Fruit fly (Drosophila melanogaster): ENCODE results near the gene CG12011.

Gene CG12011

dm6 chr3L:1741655-1742551 is 47.5 kb downstream of the CG12011 start (continued):
- TF ChIP-seq ssp (GFP tag; IDR thresholded peaks at IDR 0.05) (no peak), Aef1 (GFP tag; IDR thresholded peaks at IDR 0.05) (no peak), CG14965 (GFP tag; optimal IDR thresholded peaks at IDR 0.05; ENCODE audit: borderline replicate concordance) (no peak), CG14441 (GFP tag; IDR thresholded peaks at IDR 0.05) (peak; percentile 45), odd (GFP tag; optimal IDR thresholded peaks at IDR 0.05) (no peak), gro (GFP tag; optimal IDR thresholded peaks at IDR 0.05) (peak; percentile 18), Med (GFP tag) (peak; percentile 85), CG3838 (GFP tag; optimal IDR thresholded peaks at IDR 0.05) (no peak), grn (GFP tag; optimal IDR thresholded peaks at IDR 0.05) (peak; percentile 73), Bgb (GFP tag; IDR thresholded peaks at IDR 0.05; ENCODE audit: partially characterized antibody) (peak; percentile 39; the same call in 1 of the 2 replicates), CG31224 (GFP tag; IDR thresholded peaks at IDR 0.05) (no peak), cg (GFP tag; optimal IDR thresholded peaks at IDR 0.05) (no peak), run (tag; optimal IDR thresholded peaks at IDR 0.05) (peak; percentile 45), CG4820 (GFP tag; optimal IDR thresholded peaks at IDR 0.05) (no peak), GATAe (GFP tag; conservative IDR thresholded peaks at IDR 0.05) (peak; percentile 72), CG15514 (GFP tag; optimal IDR thresholded peaks at IDR 0.05) (peak; percentile 12), CG7556 (GFP tag; optimal IDR thresholded peaks at IDR 0.05) (no peak), BtbVII (GFP tag; optimal IDR thresholded peaks at IDR 0.05) (peak; percentile 9), Eip74EF (GFP tag; optimal IDR thresholded peaks at IDR 0.05) (no peak), abd-A (tag; optimal IDR thresholded peaks at IDR 0.05) (peak; percentile 11), CrebB (tag; optimal IDR thresholded peaks at IDR 0.05) (peak; percentile 1), otp (GFP tag; IDR thresholded peaks at IDR 0.05) (peak; percentile 20; the same call in 1 of the 3 replicates), Dp (GFP tag; optimal IDR thresholded peaks at IDR 0.05) (peak; percentile 14), sna (GFP tag; IDR thresholded peaks at IDR 0.05; ENCODE audit: partially characterized antibody) (0 out of 2 replicates have a peak, but pooled peaks have one; percentile 22), Hsf (GFP tag; optimal IDR thresholded peaks at IDR 0.05) (no peak), Ets65A (GFP tag) (peak; percentile 79), pfk (GFP tag; optimal IDR thresholded peaks at IDR 0.05) (peak; percentile 25), CG8765 (GFP tag; IDR thresholded peaks at IDR 0.05) (no peak), row (GFP tag; IDR thresholded peaks at IDR 0.05) (peak; percentile 59), CG6654 (GFP tag; optimal IDR thresholded peaks at IDR 0.05) (no peak), Chrac-16 (GFP tag; optimal IDR thresholded peaks at IDR 0.05) (no peak), CG17568 (GFP tag; optimal IDR thresholded peaks at IDR 0.05) (peak; percentile 58), NFAT (GFP tag; IDR thresholded peaks at IDR 0.05) (peak; percentile 49; the same call in 1 of the 2 replicates), CG2889 (GFP tag; IDR thresholded peaks at IDR 0.05) (no peak), sima (GFP tag; optimal IDR thresholded peaks at IDR 0.05) (no peak), maf-S (GFP tag; optimal IDR thresholded peaks at IDR 0.05) (no peak), CG10431 (GFP tag; optimal IDR thresholded peaks at IDR 0.05) (no peak), Asciz (GFP tag; optimal IDR thresholded peaks at IDR 0.05) (peak; percentile 37), CG16863 (GFP tag; optimal IDR thresholded peaks at IDR 0.05) (no peak), amos (GFP tag; IDR thresholded peaks at IDR 0.05; ENCODE audit: partially characterized antibody) (peak; percentile 36; the same call in 1 of the 2 replicates), CG7987 (GFP tag; optimal IDR thresholded peaks at IDR 0.05) (no peak), Mes4 (GFP tag; optimal IDR thresholded peaks at IDR 0.05) (no peak), CG12769 (tag; optimal IDR thresholded peaks at IDR 0.05) (peak; percentile 17), sug (tag; optimal IDR thresholded peaks at IDR 0.05) (peak; percentile 40), nom (GFP tag; optimal IDR thresholded peaks at IDR 0.05) (no peak), oc (tag; optimal IDR thresholded peaks at IDR 0.05) (no peak), CG6254 (GFP tag; optimal IDR thresholded peaks at IDR 0.05) (peak; percentile 39), chinmo (GFP tag; IDR thresholded peaks at IDR 0.05; ENCODE audit: partially characterized antibody) (peak; percentile 75; the same call in 3 of the 4 replicates)
